Fruit fly (Drosophila melanogaster): ENCODE data around the gene Cp190.
A peak's percentile ranks its signal among the peaks of the same experiment; 100 is the strongest.

DNA sequence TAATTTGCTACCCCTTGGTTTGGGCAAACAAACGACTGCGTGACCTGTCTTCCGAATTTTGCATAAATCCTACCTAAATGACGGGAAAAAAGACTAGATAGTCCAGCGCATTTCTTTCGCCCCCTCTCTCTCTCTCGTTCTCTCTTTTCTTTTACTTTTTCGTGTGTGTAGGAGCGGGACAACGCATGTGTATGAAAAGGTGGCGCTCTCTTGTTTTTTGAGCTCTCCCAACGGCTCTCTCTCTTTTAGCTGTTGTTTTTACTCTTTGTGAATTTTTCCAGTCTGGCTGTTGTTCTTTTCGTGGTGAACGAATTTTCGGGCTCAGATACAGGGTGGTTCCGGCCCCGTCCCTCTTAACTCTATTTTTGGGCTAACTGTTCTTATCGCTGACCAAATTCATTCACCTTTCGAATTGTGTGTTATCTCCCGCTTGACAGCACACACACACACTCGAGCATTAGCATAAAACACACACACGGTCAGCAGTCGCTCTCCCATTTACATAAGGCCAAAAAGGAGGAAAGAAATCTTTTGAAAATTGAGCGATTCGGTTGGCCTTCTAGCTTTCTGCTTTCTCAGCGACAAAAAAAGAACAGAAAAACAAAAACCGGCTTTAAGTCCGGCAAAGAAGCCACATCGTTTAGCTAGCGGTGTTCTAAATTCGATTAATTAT lies 16.6 kb upstream of the Cp190 start:
- TF ChIP-seq Dll (optimal IDR thresholded peaks at IDR 0.05) (no peak), EcR (GFP tag; optimal IDR thresholded peaks at IDR 0.05) (no peak), usp (GFP tag; optimal IDR thresholded peaks at IDR 0.05) (no peak), psq (optimal IDR thresholded peaks at IDR 0.05) (no peak), CG8478 (optimal IDR thresholded peaks at IDR 0.05) (peak; percentile 76)
